Worm (Caenorhabditis elegans) whole organism, young adult: ENCODE data around the gene twk-3.

Experiments used
- ceh-27 ChIP-seq: fragments of 200-800 bp; sonication (Bioruptor generic); optimal IDR thresholded peaks from 2 replicates; lab custom pipeline; 2018; ENCODE audit warnings: mild to moderate bottlenecking, missing genetic modification characterization, moderate library complexity, missing compliant biosample characterization
- chd-7 ChIP-seq: sonication (generic microtip); optimal IDR thresholded peaks from 2 replicates; lab custom pipeline; 2016; ENCODE audit warnings: mild to moderate bottlenecking, missing genetic modification characterization, moderate library complexity, missing compliant biosample characterization
- dpl-1 ChIP-seq: fragments of 150-350 bp; optimal IDR thresholded peaks from 2 replicates; lab custom pipeline; 2014; ENCODE audit warnings: missing biosample characterization, missing genetic modification reagents, missing genetic modification characterization
- efl-1 ChIP-seq: fragments of 150-350 bp; optimal IDR thresholded peaks from 2 replicates; lab custom pipeline; 2014; ENCODE audit warnings: missing biosample characterization, missing genetic modification reagents, missing genetic modification characterization
- fkh-3 ChIP-seq: sonication (generic microtip); optimal IDR thresholded peaks from 2 replicates; lab custom pipeline; 2016; ENCODE audit warnings: mild to moderate bottlenecking, missing genetic modification characterization, missing compliant biosample characterization
- lin-35 ChIP-seq, 3 experiments: fragments of 150-350 bp in 2 of 3; sonication (generic microtip) in 1 of 3; optimal IDR thresholded peaks; 2 replicates each; lab custom pipeline; 2014 to 2018; ENCODE audit warnings: missing biosample characterization in 3 of 3, missing genetic modification characterization in 3 of 3, missing genetic modification reagents in 3 of 3
- lsl-1 ChIP-seq: fragments of 200-800 bp; sonication (Bioruptor generic); optimal IDR thresholded peaks from 2 replicates; lab custom pipeline; 2018; ENCODE audit warnings: mild to moderate bottlenecking, missing genetic modification characterization, moderate library complexity, missing compliant biosample characterization
- tlf-1 ChIP-seq: fragments of 200-800 bp; sonication (Bioruptor generic); optimal IDR thresholded peaks from 2 replicates; lab custom pipeline; 2018; ENCODE audit warnings: mild to moderate bottlenecking, missing genetic modification characterization, missing compliant biosample characterization

ce11 chrII:8256013-8256412 is 43.4 kb upstream of the twk-3 start, which contains the start of gene F35C11.7:
- TF ChIP-seq efl-1 (GFP tag; lab: Kevin White, UChicago) (no peak), lin-35 (GFP tag; optimal IDR thresholded peaks at IDR 0.05; lab: Kevin White, UChicago) (no peak), chd-7 (no peak), ceh-27 (GFP tag; lab: Kevin White, UChicago) (no peak), dpl-1 (GFP tag; lab: Kevin White, UChicago) (no peak), tlf-1 (no peak), lsl-1 (GFP tag; lab: Kevin White, UChicago) (no peak), fkh-3 (tag; lab: Kevin White, UChicago) (no peak)
